Fruit fly (Drosophila melanogaster): ENCODE results near the gene ZIPIC.

- TF ChIP-seq insv (optimal IDR thresholded peaks at IDR 0.05) (no peak), psq (optimal IDR thresholded peaks at IDR 0.05) (no peak), Sin3A (optimal IDR thresholded peaks at IDR 0.05) (no peak), h (optimal IDR thresholded peaks at IDR 0.05) (no peak), Myc (optimal IDR thresholded peaks at IDR 0.05) (no peak)
Measured at dm6 chr3R:30061980-30062379, 25.3 kb upstream of the ZIPIC start.

Measured in Kc167 (cell line).